Worm (Caenorhabditis elegans) whole organism, early embryonic: ENCODE data around the gene Y47D3A.20.

Source experiments
- B0310.2 ChIP-seq: sonication (generic microtip); optimal IDR thresholded peaks from 2 replicates; lab custom pipeline; 2016; ENCODE audit warnings: mild to moderate bottlenecking, missing genetic modification characterization, missing compliant biosample characterization
- F13C5.2 ChIP-seq: sonication (generic microtip); optimal IDR thresholded peaks from 2 replicates; lab custom pipeline; 2017; ENCODE audit warnings: mild to moderate bottlenecking, missing genetic modification characterization, inconsistent platforms, missing compliant biosample characterization
- aly-1 ChIP-seq: sonication (generic microtip); optimal IDR thresholded peaks from 2 replicates; lab custom pipeline; 2016; ENCODE audit warnings: missing genetic modification characterization, missing compliant biosample characterization
- ama-1 ChIP-seq: fragments of 150-350 bp; optimal IDR thresholded peaks from 2 replicates; lab custom pipeline; 2014
- ceh-13 ChIP-seq: fragments of 200-800 bp; sonication (Bioruptor generic); optimal IDR thresholded peaks from 2 replicates; lab custom pipeline; 2018; ENCODE audit warnings: mild to moderate bottlenecking, missing genetic modification characterization, missing compliant biosample characterization
- ceh-36 ChIP-seq: sonication (generic microtip); optimal IDR thresholded peaks from 2 replicates; lab custom pipeline; 2016; ENCODE audit warnings: missing genetic modification characterization, inconsistent platforms, missing compliant biosample characterization
- ets-7 ChIP-seq: sonication (generic microtip); optimal IDR thresholded peaks from 2 replicates; lab custom pipeline; 2016; ENCODE audit warnings: missing genotype, missing genetic modification characterization, missing compliant biosample characterization
- flt-1 ChIP-seq: fragments of 200-800 bp; sonication (Bioruptor generic); IDR thresholded peaks from 2 replicates; pipeline ENCODE4 v1.3.6; 2022; ENCODE audit warnings: missing genetic modification characterization, missing compliant biosample characterization
- hmbx-1 ChIP-seq: sonication (generic microtip); optimal IDR thresholded peaks from 2 replicates; lab custom pipeline; 2016; ENCODE audit warnings: mild to moderate bottlenecking, missing genetic modification characterization, missing compliant biosample characterization
- hmg-4 ChIP-seq: fragments of 200-800 bp; sonication (Bioruptor generic); optimal IDR thresholded peaks from 2 replicates; lab custom pipeline; 2018; ENCODE audit warnings: mild to moderate bottlenecking, missing genetic modification characterization, missing compliant biosample characterization
- hnd-1 ChIP-seq: sonication (generic microtip); optimal IDR thresholded peaks from 2 replicates; lab custom pipeline; 2016; ENCODE audit warnings: missing genetic modification characterization, missing compliant biosample characterization
- pes-1 ChIP-seq: fragments of 200-800 bp; sonication (Bioruptor generic); IDR thresholded peaks from 2 replicates; pipeline ENCODE4 v1.3.6; 2022; ENCODE audit warnings: missing genetic modification reagents, missing genetic modification characterization, missing compliant biosample characterization
- scrt-1 ChIP-seq: fragments of 200-800 bp; sonication (Bioruptor generic); IDR thresholded peaks from 2 replicates; pipeline ENCODE4 v1.3.6; 2022; ENCODE audit warnings: missing genetic modification characterization, missing compliant biosample characterization
- sea-1 ChIP-seq: fragments of 200-800 bp; sonication (Bioruptor generic); conservative IDR thresholded peaks from 2 replicates; pipeline ENCODE4 v1.3.6; 2022; ENCODE audit warnings: missing genetic modification characterization, missing compliant biosample characterization
- tbx-11 ChIP-seq: fragments of 200-800 bp; sonication (Bioruptor generic); IDR thresholded peaks from 2 replicates; pipeline ENCODE4 v1.3.6; 2022; ENCODE audit warnings: missing genetic modification characterization, missing compliant biosample characterization
- tbx-37 ChIP-seq: fragments of 200-800 bp; sonication (Bioruptor generic); conservative IDR thresholded peaks from 2 replicates; pipeline ENCODE4 v1.3.6; 2022; ENCODE audit warnings: missing genetic modification reagents, missing genetic modification characterization, missing compliant biosample characterization
- tra-4 ChIP-seq: sonication (generic microtip); optimal IDR thresholded peaks from 2 replicates; lab custom pipeline; 2017; ENCODE audit warnings: missing genetic modification characterization, missing compliant biosample characterization

Y47D3A.20 gene

DNA sequence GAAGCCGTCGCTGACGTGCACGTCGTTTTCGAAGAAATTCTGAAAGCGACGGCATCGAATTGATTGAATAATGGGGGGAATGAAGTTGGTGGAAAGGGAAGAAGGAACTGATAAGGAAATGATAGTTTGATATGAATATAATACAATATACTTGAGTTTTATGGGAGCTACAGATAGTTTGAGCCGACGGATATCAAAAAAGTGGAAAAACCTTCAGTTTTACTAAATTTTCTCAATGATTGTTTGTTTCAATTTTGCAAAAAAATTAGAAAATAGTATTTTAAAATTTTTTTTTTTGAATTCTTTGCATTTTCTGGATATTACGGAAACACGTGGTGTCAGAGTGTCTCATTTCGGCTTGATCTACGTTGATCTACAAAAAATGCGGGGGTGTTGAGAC lies 4.1 kb upstream of the Y47D3A.20 start, which contains the start of gene obr-1:
Gene obr-1, minus strand, starts transcription at position 101 of the 400 bp plus-strand sequence.
- TF ChIP-seq B0310.2 (tag; lab: Kevin White, UChicago) (no peak), hmbx-1 (no peak), ama-1 (lab: Kevin White, UChicago) (no peak), hnd-1 (tag; lab: Kevin White, UChicago) (no peak), ceh-36 (tag; lab: Kevin White, UChicago) (no peak), sea-1 (GFP tag; lab: Robert Waterston, UW) (no peak)

DNA sequence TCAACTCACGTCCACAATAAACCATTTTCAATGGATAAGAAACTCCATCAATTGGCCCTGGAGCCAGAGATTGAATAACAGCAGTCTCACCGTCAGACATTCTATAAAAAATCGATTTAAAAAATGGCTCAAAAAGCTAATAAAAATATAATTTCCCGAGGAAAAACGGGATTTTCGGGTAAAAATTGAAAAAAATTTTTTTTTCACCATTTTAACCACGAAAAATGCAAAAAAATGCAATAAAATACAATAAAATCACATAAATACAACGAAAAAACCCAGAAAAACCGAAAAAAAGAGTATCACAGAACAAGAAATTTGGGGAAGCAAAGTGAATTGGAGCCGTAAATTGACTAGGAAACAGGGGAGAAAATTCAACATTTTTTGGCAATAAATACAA lies 4.0 kb downstream of the Y47D3A.20 start, which contains the start of gene Y47D3A.21:
Gene Y47D3A.21, minus strand, starts transcription at position 101 of the 400 bp plus-strand sequence.
- no peak for TF ChIP-seq tbx-37 (GFP tag; lab: Robert Waterston, UW)
- TF ChIP-seq ceh-36 (tag; lab: Kevin White, UChicago), result no peak
- TF ChIP-seq scrt-1 (GFP tag; lab: Robert Waterston, UW), result no peak
- no peak for TF ChIP-seq sea-1 (GFP tag; lab: Robert Waterston, UW)
- TF ChIP-seq hnd-1 (tag; lab: Kevin White, UChicago), result no peak
- TF ChIP-seq aly-1 (tag; lab: Kevin White, UChicago), result no peak
- no peak for TF ChIP-seq ets-7 (tag; lab: Kevin White, UChicago)
- TF ChIP-seq hmbx-1, result no peak
- TF ChIP-seq B0310.2 (tag; lab: Kevin White, UChicago), result no peak
- TF ChIP-seq ceh-13 (GFP tag; lab: Kevin White, UChicago), result no peak
- no peak for TF ChIP-seq hmg-4 (GFP tag; lab: Kevin White, UChicago)
- TF ChIP-seq ama-1 (lab: Kevin White, UChicago), result no peak
- TF ChIP-seq tra-4 (tag; lab: Kevin White, UChicago), result no peak
- no peak for TF ChIP-seq tbx-11 (GFP tag; lab: Robert Waterston, UW)
- no peak for TF ChIP-seq F13C5.2 (tag; lab: Kevin White, UChicago)
- TF ChIP-seq flt-1, result no peak
- TF ChIP-seq pes-1 (GFP tag; lab: Robert Waterston, UW), result no peak

DNA sequence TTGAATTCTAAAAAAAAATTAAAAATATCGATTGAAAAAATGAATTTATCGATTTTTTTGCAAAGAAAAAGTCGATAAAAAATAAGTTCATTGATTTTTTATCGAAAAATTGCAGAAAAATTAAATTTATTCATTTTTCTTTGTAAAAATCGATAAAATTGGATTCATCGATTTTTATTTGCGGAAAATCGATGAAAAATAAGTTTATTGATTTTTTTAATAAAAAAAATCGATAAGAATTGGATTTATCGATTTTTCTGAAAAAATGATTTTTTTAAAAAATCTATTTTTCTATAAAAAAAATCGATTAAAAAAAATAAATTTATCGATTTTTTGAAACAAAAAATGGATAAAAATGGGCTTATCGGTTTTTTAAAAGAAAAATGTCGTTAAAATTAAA lies 5.1 kb downstream of the Y47D3A.20 start:
- no peak for TF ChIP-seq hmbx-1

DNA sequence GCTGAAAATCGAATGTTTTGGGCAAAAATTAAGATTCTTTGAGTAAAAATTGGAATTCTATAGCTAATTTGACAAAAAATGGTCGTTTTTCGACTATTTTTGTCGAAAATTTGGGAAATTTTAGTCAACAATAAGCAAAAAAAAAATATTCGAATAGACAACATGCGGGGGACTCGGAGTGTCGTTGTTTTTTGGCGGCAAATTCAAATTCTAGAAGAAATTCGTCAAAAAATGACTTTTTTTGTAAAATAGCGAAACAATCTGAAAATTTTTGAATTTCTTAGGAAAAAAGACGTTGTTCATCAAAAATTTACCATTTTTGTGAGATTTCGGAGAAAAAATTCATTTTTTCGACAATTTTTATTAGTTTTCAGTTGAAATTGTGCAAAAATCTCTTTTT lies 8.8 kb downstream of the Y47D3A.20 start:
- no peak for TF ChIP-seq tra-4 (tag; lab: Kevin White, UChicago)
- TF ChIP-seq tbx-37 (GFP tag; lab: Robert Waterston, UW), result no peak
- no peak for TF ChIP-seq tbx-11 (GFP tag; lab: Robert Waterston, UW)
- no peak for TF ChIP-seq ets-7 (tag; lab: Kevin White, UChicago)
- no peak for TF ChIP-seq ama-1 (lab: Kevin White, UChicago)
- TF ChIP-seq B0310.2 (tag; lab: Kevin White, UChicago), result no peak
- TF ChIP-seq pes-1 (GFP tag; lab: Robert Waterston, UW), result no peak
- no peak for TF ChIP-seq hmg-4 (GFP tag; lab: Kevin White, UChicago)
- no peak for TF ChIP-seq hnd-1 (tag; lab: Kevin White, UChicago)
- TF ChIP-seq flt-1, result no peak
- TF ChIP-seq aly-1 (tag; lab: Kevin White, UChicago), result no peak
- no peak for TF ChIP-seq ceh-36 (tag; lab: Kevin White, UChicago)
- no peak for TF ChIP-seq F13C5.2 (tag; lab: Kevin White, UChicago)
- no peak for TF ChIP-seq scrt-1 (GFP tag; lab: Robert Waterston, UW)

- TF ChIP-seq tbx-37 (GFP tag; lab: Robert Waterston, UW), result peak; percentile 64
- TF ChIP-seq pes-1 (GFP tag; lab: Robert Waterston, UW), result peak; percentile 63
- TF ChIP-seq ama-1 (lab: Kevin White, UChicago), result no peak
Measured at ce11 chrIII:11286069-11286468, 11.2 kb downstream of the Y47D3A.20 start.

- TF ChIP-seq ceh-36 (tag; lab: Kevin White, UChicago), result no peak
- no peak for TF ChIP-seq pes-1 (GFP tag; lab: Robert Waterston, UW)
- TF ChIP-seq ets-7 (tag; lab: Kevin White, UChicago), result no peak
- TF ChIP-seq F13C5.2 (tag; lab: Kevin White, UChicago), result no peak
- no peak for TF ChIP-seq hnd-1 (tag; lab: Kevin White, UChicago)
- TF ChIP-seq ama-1 (lab: Kevin White, UChicago), result no peak
- TF ChIP-seq sea-1 (GFP tag; lab: Robert Waterston, UW), result no peak
- no peak for TF ChIP-seq hmg-4 (GFP tag; lab: Kevin White, UChicago)
- TF ChIP-seq tbx-37 (GFP tag; lab: Robert Waterston, UW), result no peak
- no peak for TF ChIP-seq tbx-11 (GFP tag; lab: Robert Waterston, UW)
- TF ChIP-seq hmbx-1, result no peak
- no peak for TF ChIP-seq aly-1 (tag; lab: Kevin White, UChicago)
- no peak for TF ChIP-seq tra-4 (tag; lab: Kevin White, UChicago)
- no peak for TF ChIP-seq B0310.2 (tag; lab: Kevin White, UChicago)
- TF ChIP-seq flt-1, result no peak
- TF ChIP-seq ceh-13 (GFP tag; lab: Kevin White, UChicago), result no peak
- no peak for TF ChIP-seq scrt-1 (GFP tag; lab: Robert Waterston, UW)
Measured at ce11 chrIII:11287340-11287739, 12.5 kb downstream of the Y47D3A.20 start.

ce11 chrIII:11288295-11288694 lies 13.4 kb downstream of the Y47D3A.20 start:
- TF ChIP-seq ama-1 (lab: Kevin White, UChicago), result no peak
- no peak for TF ChIP-seq tra-4 (tag; lab: Kevin White, UChicago)
- no peak for TF ChIP-seq hmbx-1
- TF ChIP-seq scrt-1 (GFP tag; lab: Robert Waterston, UW), result no peak
- no peak for TF ChIP-seq ets-7 (tag; lab: Kevin White, UChicago)
- TF ChIP-seq flt-1, result no peak
- TF ChIP-seq tbx-37 (GFP tag; lab: Robert Waterston, UW), result no peak
- TF ChIP-seq sea-1 (GFP tag; lab: Robert Waterston, UW), result no peak
- no peak for TF ChIP-seq tbx-11 (GFP tag; lab: Robert Waterston, UW)
